Worm (Caenorhabditis elegans) whole organism, L4 larva: ENCODE measurements around the gene scc-3.

Experiments used
- ces-1 ChIP-seq: fragments of 150-350 bp; sonication (generic microtip); optimal IDR thresholded peaks from 4 replicates; lab custom pipeline; 2014; ENCODE audit warnings: missing biosample characterization, missing genetic modification reagents, missing genetic modification characterization
- lin-38 ChIP-seq: fragments of 200-800 bp; sonication (Bioruptor generic); IDR thresholded peaks from 2 replicates; pipeline ENCODE4 v1.3.6; 2022; ENCODE audit warnings: missing genetic modification reagents, missing genetic modification characterization, missing compliant biosample characterization
- skn-1 ChIP-seq: fragments of 150-350 bp; optimal IDR thresholded peaks from 2 replicates; lab custom pipeline; 2014; ENCODE audit warnings: missing biosample characterization, missing genetic modification characterization

ce11 chrV:12811126-12811525 lies 47.4 kb downstream of the scc-3 start, which contains the start of gene ZC443.2:
- TF ChIP-seq skn-1 (tag; lab: Kevin White, UChicago) (no peak), ces-1 (GFP tag; lab: Kevin White, UChicago) (no peak), lin-38 (GFP tag; lab: Robert Waterston, UW) (no peak)
